Worm (Caenorhabditis elegans) whole organism, young adult: ENCODE data around the gene mdt-19.
"Not testable (repeated sequence)": the region's sequence is repeated elsewhere in the genome, so short reads cannot be mapped to it uniquely, and the experiment has no call there.

ENCODE experiments used
- B0019.2 ChIP-seq: fragments of 200-800 bp; sonication (Bioruptor generic); conservative IDR thresholded peaks from 2 replicates; pipeline ENCODE4 v1.3.6; 2022; ENCODE audit warnings: missing genetic modification reagents, missing genetic modification characterization, missing compliant biosample characterization
- B0336.3 ChIP-seq: fragments of 200-800 bp; sonication (Bioruptor generic); IDR thresholded peaks from 2 replicates; pipeline ENCODE4 v1.3.6; 2022; ENCODE audit warnings: missing genetic modification characterization, missing compliant biosample characterization
- D2030.7 ChIP-seq: fragments of 200-800 bp; sonication (Bioruptor generic); IDR thresholded peaks from 2 replicates; pipeline ENCODE4 v1.3.6; 2022; ENCODE audit warnings: missing genetic modification reagents, missing genetic modification characterization, missing compliant biosample characterization
- F22D6.2 ChIP-seq: sonication (generic microtip); optimal IDR thresholded peaks from 2 replicates; lab custom pipeline; 2016; ENCODE audit warnings: mild to moderate bottlenecking, missing genetic modification characterization, missing compliant biosample characterization
- F33H1.4 ChIP-seq: fragments of 200-800 bp; sonication (Bioruptor generic); IDR thresholded peaks from 2 replicates; pipeline ENCODE4 v1.3.6; 2022; ENCODE audit warnings: missing genetic modification reagents, missing genetic modification characterization, missing compliant biosample characterization
- F52B5.7 ChIP-seq: sonication (generic microtip); optimal IDR thresholded peaks from 2 replicates; lab custom pipeline; 2016; ENCODE audit warnings: mild to moderate bottlenecking, missing genetic modification characterization, missing compliant biosample characterization
- Y67H2A.10 ChIP-seq: fragments of 200-800 bp; sonication (Bioruptor generic); conservative IDR thresholded peaks from 2 replicates; pipeline ENCODE4 v1.3.6; 2022; ENCODE audit warnings: missing genetic modification reagents, missing genetic modification characterization, missing compliant biosample characterization
- Y79H2A.3 ChIP-seq: fragments of 200-800 bp; sonication (Bioruptor generic); conservative IDR thresholded peaks from 2 replicates; pipeline ENCODE4 v1.3.6; 2022; ENCODE audit warnings: missing genetic modification reagents, missing genetic modification characterization, missing compliant biosample characterization
- ZK185.1 ChIP-seq: sonication (generic microtip); optimal IDR thresholded peaks from 2 replicates; lab custom pipeline; 2016; ENCODE audit warnings: mild to moderate bottlenecking, missing genetic modification characterization, missing compliant biosample characterization; ENCODE audit not compliant: poor library complexity, severe bottlenecking
- attf-5 ChIP-seq: fragments of 200-800 bp; sonication (Bioruptor generic); optimal IDR thresholded peaks from 2 replicates; lab custom pipeline; 2018; ENCODE audit warnings: mild to moderate bottlenecking, missing genetic modification characterization, missing compliant biosample characterization
- attf-6 ChIP-seq: fragments of 200-800 bp; sonication (Bioruptor generic); IDR thresholded peaks from 2 replicates; pipeline ENCODE4 v1.3.6; 2022; ENCODE audit warnings: missing genetic modification reagents, missing genetic modification characterization, missing compliant biosample characterization
- ceh-100 ChIP-seq: fragments of 200-800 bp; sonication (Bioruptor generic); IDR thresholded peaks from 2 replicates; pipeline ENCODE4 v1.3.6; 2022; ENCODE audit warnings: missing genetic modification reagents, missing genetic modification characterization, missing compliant biosample characterization
- ceh-40 ChIP-seq: fragments of 200-800 bp; sonication (Bioruptor generic); IDR thresholded peaks from 2 replicates; pipeline ENCODE4 v1.3.6; 2022; ENCODE audit warnings: missing genetic modification characterization, missing compliant biosample characterization
- die-1 ChIP-seq: sonication (generic microtip); optimal IDR thresholded peaks from 2 replicates; lab custom pipeline; 2016; ENCODE audit warnings: missing genotype, mild to moderate bottlenecking, missing genetic modification characterization, missing compliant biosample characterization
- egl-44 ChIP-seq: fragments of 200-800 bp; sonication (Bioruptor generic); IDR thresholded peaks from 2 replicates; pipeline ENCODE4 v1.3.6; 2022; ENCODE audit warnings: missing genetic modification reagents, missing genetic modification characterization, missing compliant biosample characterization
- lin-35 ChIP-seq, 3 experiments: fragments of 150-350 bp in 2 of 3; sonication (generic microtip) in 1 of 3; optimal IDR thresholded peaks; 2 replicates each; lab custom pipeline; 2014 to 2018; ENCODE audit warnings: missing biosample characterization in 3 of 3, missing genetic modification characterization in 3 of 3, missing genetic modification reagents in 3 of 3
- madf-6 ChIP-seq: fragments of 200-800 bp; sonication (Bioruptor generic); IDR thresholded peaks from 2 replicates; pipeline ENCODE4 v1.3.6; 2022; ENCODE audit warnings: missing genetic modification reagents, missing genetic modification characterization, missing compliant biosample characterization
- mcd-1 ChIP-seq: fragments of 200-800 bp; sonication (Bioruptor generic); IDR thresholded peaks from 2 replicates; pipeline ENCODE4 v1.3.6; 2022; ENCODE audit warnings: missing genetic modification reagents, missing genetic modification characterization, missing compliant biosample characterization
- nfya-1 ChIP-seq: sonication (generic microtip); optimal IDR thresholded peaks from 2 replicates; lab custom pipeline; 2017; ENCODE audit warnings: antibody characterized with exemption, missing compliant biosample characterization, missing genetic modification characterization, borderline replicate concordance; ENCODE audit not compliant: insufficient read depth
- nfya-2 ChIP-seq: fragments of 200-800 bp; sonication (Bioruptor generic); IDR thresholded peaks from 2 replicates; pipeline ENCODE4 v1.3.6; 2022; ENCODE audit warnings: missing genetic modification reagents, missing genetic modification characterization, missing compliant biosample characterization
- nhr-179 ChIP-seq: sonication (generic microtip); optimal IDR thresholded peaks from 2 replicates; lab custom pipeline; 2016; ENCODE audit warnings: mild to moderate bottlenecking, missing genetic modification characterization, missing compliant biosample characterization
- nhr-27 ChIP-seq: fragments of 200-800 bp; sonication (Bioruptor generic); optimal IDR thresholded peaks from 2 replicates; lab custom pipeline; 2018; ENCODE audit warnings: mild to moderate bottlenecking, missing genetic modification characterization, moderate library complexity, missing compliant biosample characterization
- nhr-80 ChIP-seq: sonication (generic microtip); optimal IDR thresholded peaks from 2 replicates; lab custom pipeline; 2016; ENCODE audit warnings: missing genetic modification characterization, missing compliant biosample characterization
- pbrm-1 ChIP-seq: fragments of 200-800 bp; sonication (Bioruptor generic); IDR thresholded peaks from 2 replicates; pipeline ENCODE4 v1.3.6; 2022; ENCODE audit warnings: missing genetic modification reagents, missing genetic modification characterization, missing compliant biosample characterization
- rcor-1 ChIP-seq: fragments of 200-800 bp; sonication (Bioruptor generic); IDR thresholded peaks from 2 replicates; pipeline ENCODE4 v1.3.6; 2022; ENCODE audit warnings: missing genetic modification reagents, missing genetic modification characterization, missing compliant biosample characterization
- sea-2 ChIP-seq: fragments of 200-800 bp; sonication (Bioruptor generic); IDR thresholded peaks from 2 replicates; pipeline ENCODE4 v1.3.6; 2022; ENCODE audit warnings: missing genetic modification characterization, missing compliant biosample characterization
- snpc-1.3 ChIP-seq: sonication (generic microtip); optimal IDR thresholded peaks from 2 replicates; lab custom pipeline; 2017; ENCODE audit warnings: missing genetic modification characterization, mild to moderate bottlenecking, missing compliant biosample characterization, antibody characterized with exemption, moderate library complexity, missing genotype, missing genetic modification reagents; ENCODE audit not compliant: insufficient read depth
- tbp1 ChIP-seq: fragments of 200-800 bp; sonication (Bioruptor generic); optimal IDR thresholded peaks from 2 replicates; lab custom pipeline; 2018; ENCODE audit warnings: mild to moderate bottlenecking, missing genetic modification characterization, missing compliant biosample characterization
- tbx-9 ChIP-seq: sonication (generic microtip); optimal IDR thresholded peaks from 2 replicates; lab custom pipeline; 2016; ENCODE audit warnings: borderline replicate concordance, missing genetic modification characterization, inconsistent platforms, missing compliant biosample characterization
- unc-130 ChIP-seq: sonication (generic microtip); optimal IDR thresholded peaks from 2 replicates; lab custom pipeline; 2016; ENCODE audit warnings: missing genetic modification reagents, missing genetic modification characterization, missing compliant biosample characterization
- zfh-2 ChIP-seq: fragments of 200-800 bp; sonication (Bioruptor generic); conservative IDR thresholded peaks from 2 replicates; pipeline ENCODE4 v1.3.6; 2022; ENCODE audit warnings: missing genetic modification reagents, missing genetic modification characterization, missing compliant biosample characterization
- ztf-26 ChIP-seq: sonication (generic microtip); optimal IDR thresholded peaks from 2 replicates; lab custom pipeline; 2017; ENCODE audit warnings: missing genetic modification characterization, missing compliant biosample characterization
- ztf-6 ChIP-seq: fragments of 200-800 bp; sonication (Bioruptor generic); IDR thresholded peaks from 2 replicates; pipeline ENCODE4 v1.3.6; 2022; ENCODE audit warnings: missing genetic modification reagents, missing genetic modification characterization, missing compliant biosample characterization

Gene mdt-19

ce11 chrIII:2607717-2608116, 9.9 kb downstream of the mdt-19 start, which contains the start of gene Y71H2B.5:
Y71H2B.5 (plus strand) TSS chrIII:2608017.
- not testable (repeated sequence) for TF ChIP-seq nfya-2 (GFP tag; lab: Robert Waterston, UW); attf-6 (GFP tag; lab: Robert Waterston, UW); nhr-27 (tag; lab: Kevin White, UChicago)

DNA sequence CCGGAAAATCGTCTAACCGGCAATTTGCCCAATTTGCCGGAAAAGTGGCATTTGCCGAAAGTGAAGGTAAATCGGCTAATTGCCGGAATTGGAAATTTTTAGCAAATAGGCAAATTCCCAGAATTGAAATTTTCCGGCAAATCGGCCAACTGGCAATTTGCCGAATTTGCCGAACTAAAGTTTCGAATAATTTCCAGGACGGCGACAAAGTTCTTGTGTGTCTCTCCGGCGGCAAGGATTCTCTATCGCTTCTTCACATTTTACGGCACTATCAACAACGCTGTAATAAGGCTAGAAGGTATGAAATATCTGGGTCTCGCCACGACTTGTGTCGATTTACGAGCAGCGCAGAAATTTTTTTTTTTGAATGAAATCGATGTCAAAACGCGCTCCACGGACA, 18.4 kb downstream of the mdt-19 start:
- TF ChIP-seq snpc-1.3 (no peak), ztf-6 (no peak), B0019.2 (GFP tag; lab: Robert Waterston, UW) (no peak)

ce11 chrIII:2618663-2619062, 20.8 kb downstream of the mdt-19 start, which contains the start of gene Y71H2B.4:
Y71H2B.4 (plus strand) TSS chrIII:2618963.
- TF ChIP-seq madf-6 (GFP tag; lab: Robert Waterston, UW), result no peak
- 0 out of 2 replicates have a peak, but pooled peaks have one; percentile 38 for TF ChIP-seq zfh-2
- no peak for TF ChIP-seq sea-2 (GFP tag; lab: Robert Waterston, UW)
- TF ChIP-seq B0019.2 (GFP tag; lab: Robert Waterston, UW), result no peak
- TF ChIP-seq ztf-26 (tag; lab: Kevin White, UChicago), result no peak

DNA sequence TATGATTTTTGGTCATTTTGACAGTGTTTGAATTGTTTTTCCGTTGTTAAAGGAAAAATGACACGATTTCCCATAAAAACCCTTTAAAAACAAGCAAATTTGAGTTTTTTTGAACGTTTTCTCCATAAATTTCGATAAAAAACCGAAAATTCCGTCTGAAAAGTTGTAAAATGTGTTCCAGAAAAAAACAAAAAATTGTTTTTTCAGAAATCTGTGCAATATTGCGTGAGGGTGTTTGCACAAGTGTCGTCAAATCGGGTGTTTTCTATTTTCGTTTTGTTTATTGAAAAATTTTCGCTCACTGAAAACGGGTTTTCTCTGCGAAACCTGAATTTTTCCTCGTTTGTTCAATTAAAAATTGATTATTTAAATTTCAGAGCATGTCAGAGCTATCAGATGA, 21.7 kb downstream of the mdt-19 start, which contains the start of gene ppfr-4:
Gene ppfr-4 (plus strand): TSS at position 378 of the 400 bp plus-strand sequence.
- no peak for TF ChIP-seq tbp1 (GFP tag; lab: Kevin White, UChicago)
- TF ChIP-seq madf-6 (GFP tag; lab: Robert Waterston, UW), result 0 out of 2 replicates have a peak, but pooled peaks have one; percentile 34
- peak in 1 of 3 experiments; percentile 56 for TF ChIP-seq lin-35 (GFP tag; optimal IDR thresholded peaks at IDR 0.05; lab: Kevin White, UChicago)
- peak; percentile 13; the same call in 1 of the 2 replicates for TF ChIP-seq mcd-1 (GFP tag; lab: Robert Waterston, UW)
- TF ChIP-seq F33H1.4 (GFP tag; lab: Robert Waterston, UW), result peak; percentile 20; the same call in 1 of the 2 replicates

ce11 chrIII:2622870-2623269, 25.0 kb downstream of the mdt-19 start, which contains the start of gene Y71H2B.2:
Y71H2B.2 (plus strand) TSS chrIII:2623170.
- no peak for TF ChIP-seq rcor-1 (GFP tag; lab: Robert Waterston, UW)
- TF ChIP-seq tbx-9 (tag; lab: Kevin White, UChicago), result no peak
- TF ChIP-seq D2030.7 (GFP tag; lab: Robert Waterston, UW), result no peak
- TF ChIP-seq egl-44, result no peak
- TF ChIP-seq die-1 (tag; lab: Kevin White, UChicago), result no peak
- no peak for TF ChIP-seq Y79H2A.3 (GFP tag; lab: Robert Waterston, UW)
- no peak for TF ChIP-seq B0336.3
- no peak for TF ChIP-seq nhr-80 (tag; lab: Kevin White, UChicago)
- no peak for TF ChIP-seq ceh-100 (GFP tag; lab: Robert Waterston, UW)
- no peak for TF ChIP-seq nfya-1 (tag; lab: Kevin White, UChicago)
- no peak for TF ChIP-seq attf-5 (GFP tag; lab: Kevin White, UChicago)
- TF ChIP-seq F52B5.7 (tag; lab: Kevin White, UChicago), result no peak
- TF ChIP-seq F22D6.2 (tag; lab: Kevin White, UChicago), result no peak

DNA sequence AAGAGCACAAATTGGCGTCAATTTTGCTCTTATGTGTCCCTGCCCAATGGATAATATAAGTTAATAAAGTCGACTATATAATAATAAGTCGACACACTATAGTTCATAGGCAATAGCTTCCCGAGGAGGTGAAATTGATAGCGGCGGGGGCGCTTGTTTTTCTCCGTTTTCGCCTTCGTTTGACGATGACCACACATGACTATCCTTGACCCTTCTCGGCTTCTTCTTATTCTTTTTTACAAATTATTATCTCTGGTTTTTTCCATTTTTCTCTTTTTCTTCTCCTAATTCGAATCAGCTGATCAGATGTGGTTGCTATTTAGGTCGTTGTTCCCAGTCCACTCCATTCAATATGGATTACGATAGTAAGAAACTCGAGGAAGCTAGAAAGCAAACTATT, 30.8 kb downstream of the mdt-19 start, which contains the start of gene acbp-8:
Gene acbp-8 (plus strand): TSS at position 324 of the 400 bp plus-strand sequence.
- TF ChIP-seq pbrm-1 (GFP tag; lab: Robert Waterston, UW), result no peak
- TF ChIP-seq Y67H2A.10, result no peak
- TF ChIP-seq egl-44, result no peak
- no peak for TF ChIP-seq nhr-179 (tag; lab: Kevin White, UChicago)
- no peak for TF ChIP-seq ZK185.1 (tag; lab: Kevin White, UChicago)
- TF ChIP-seq B0019.2 (GFP tag; lab: Robert Waterston, UW), result no peak
- TF ChIP-seq unc-130 (GFP tag; lab: Kevin White, UChicago), result no peak
- TF ChIP-seq ceh-40 (GFP tag; lab: Robert Waterston, UW), result no peak
